4 worm cellular contexts compared by ENCODE assay signal in genomic region chrIII:10296904-10297303, ce11.
TF ChIP-seq lines count a peak whose summit lies in the region.

No protein-coding gene starts in this region.

TF ChIP-seq in whole organism, L1 larva, 84 proteins besides CTCF, POLR2A, EP300 and RAD21:
- TF ChIP-seq fkh-10 (GFP tag; optimal IDR thresholded peaks at IDR 0.05; lab: Kevin White, UChicago) = no peak
- TF ChIP-seq nhr-85 (tag; lab: Kevin White, UChicago) = peak; percentile 67
- TF ChIP-seq ceh-90 (tag; optimal IDR thresholded peaks at IDR 0.05; lab: Kevin White, UChicago) = no peak
- TF ChIP-seq hlh-4 (tag; optimal IDR thresholded peaks at IDR 0.05; lab: Kevin White, UChicago) = no peak
- no peak for TF ChIP-seq elt-2 (tag; optimal IDR thresholded peaks at IDR 0.05; lab: Kevin White, UChicago)
- TF ChIP-seq nhr-20 (tag; optimal IDR thresholded peaks at IDR 0.05; lab: Kevin White, UChicago) = no peak
- no peak for TF ChIP-seq F16B12.6 (tag; optimal IDR thresholded peaks at IDR 0.05; lab: Kevin White, UChicago)
- TF ChIP-seq elt-3 (tag; optimal IDR thresholded peaks at IDR 0.05; lab: Kevin White, UChicago) = peak in 1 of 6 experiments; percentile 5
- TF ChIP-seq pag-3 (tag; optimal IDR thresholded peaks at IDR 0.05; lab: Kevin White, UChicago; ENCODE audit: borderline replicate concordance, insufficient read depth) = no peak
- TF ChIP-seq nhr-77 (tag; optimal IDR thresholded peaks at IDR 0.05; lab: Kevin White, UChicago) = no peak
TF ChIP-seq in whole organism, L1 larva: peak in this region for 2.

TF ChIP-seq in whole organism, L2 larva, 48 proteins besides CTCF, POLR2A, EP300 and RAD21:
- TF ChIP-seq snpc-4 (tag; optimal IDR thresholded peaks at IDR 0.05; lab: Kevin White, UChicago) = peak; percentile 80
- no peak for TF ChIP-seq nhr-237 (tag; optimal IDR thresholded peaks at IDR 0.05; lab: Kevin White, UChicago)
- TF ChIP-seq ceh-16 (tag; optimal IDR thresholded peaks at IDR 0.05; lab: Kevin White, UChicago) = no peak

TF ChIP-seq in whole organism, L4 larva, 104 proteins besides CTCF, POLR2A, EP300 and RAD21:
- TF ChIP-seq php-3 (GFP tag; IDR thresholded peaks at IDR 0.05; lab: Robert Waterston, UW) = peak; percentile 23; the same call in 1 of the 2 replicates
- TF ChIP-seq mep-1 (tag; optimal IDR thresholded peaks at IDR 0.05; lab: Kevin White, UChicago) = no peak
- TF ChIP-seq unc-62 (GFP tag; optimal IDR thresholded peaks at IDR 0.05 in 1 of 2; lab: Kevin White, UChicago) = peak in 1 of 2 experiments; percentile 72
- no peak for TF ChIP-seq unc-62 (tag; optimal IDR thresholded peaks at IDR 0.05; lab: Kevin White, UChicago)
- TF ChIP-seq nhr-42 (GFP tag; IDR thresholded peaks at IDR 0.05; lab: Robert Waterston, UW) = no peak
- TF ChIP-seq ceh-20 (GFP tag; IDR thresholded peaks at IDR 0.05; lab: Robert Waterston, UW) = 0 out of 2 replicates have a peak, but pooled peaks have one; percentile 12

TF ChIP-seq in whole organism, young adult, 124 proteins besides CTCF, POLR2A, EP300 and RAD21:
- TF ChIP-seq lin-26 (GFP tag; IDR thresholded peaks at IDR 0.05; lab: Robert Waterston, UW) (0 out of 2 replicates have a peak, but pooled peaks have one; percentile 23), F55B11.4 (tag; optimal IDR thresholded peaks at IDR 0.05; lab: Kevin White, UChicago; ENCODE audit: borderline replicate concordance, insufficient read depth) (no peak), ztf-22 (GFP tag; optimal IDR thresholded peaks at IDR 0.05; lab: Kevin White, UChicago) (no peak), snpc-4 (GFP tag; optimal IDR thresholded peaks at IDR 0.05; lab: Kevin White, UChicago) (no peak), snpc-4 (tag; optimal IDR thresholded peaks at IDR 0.05; lab: Kevin White, UChicago) (peak in 2 of 4 experiments; percentile 4 to 51), F10E7.11 (tag; optimal IDR thresholded peaks at IDR 0.05; lab: Kevin White, UChicago) (no peak), K11D2.4 (GFP tag; IDR thresholded peaks at IDR 0.05; lab: Robert Waterston, UW) (no peak), Y53F4B.3 (GFP tag; IDR thresholded peaks at IDR 0.05; lab: Robert Waterston, UW) (no peak), C06A6.2 (GFP tag; conservative IDR thresholded peaks at IDR 0.05; lab: Robert Waterston, UW) (no peak), dpff-1 (tag; optimal IDR thresholded peaks at IDR 0.05; lab: Kevin White, UChicago) (no peak), akir-1 (GFP tag; optimal IDR thresholded peaks at IDR 0.05; lab: Kevin White, UChicago) (no peak)
